Worm (Caenorhabditis elegans): ENCODE results near the gene C25H3.3.

ce11 chrII:5727707-5728106 is 33.7 kb downstream of the C25H3.3 start, which contains the start of gene rab-3:
- peak; percentile 72 for TF ChIP-seq ces-1 (GFP tag; optimal IDR thresholded peaks at IDR 0.05)
- TF ChIP-seq snpc-4 (tag; optimal IDR thresholded peaks at IDR 0.05) = no peak
